Worm (Caenorhabditis elegans) whole organism, late embryonic: ENCODE results near the gene tars-1.

Experiments used
- F13H6.1 ChIP-seq: sonication (generic microtip); optimal IDR thresholded peaks from 2 replicates; lab custom pipeline; 2016; ENCODE audit warnings: missing genetic modification characterization, missing compliant biosample characterization
- K02D7.2 ChIP-seq: sonication (generic microtip); optimal IDR thresholded peaks from 2 replicates; lab custom pipeline; 2017; ENCODE audit warnings: mild to moderate bottlenecking, missing genetic modification characterization, missing compliant biosample characterization
- ahr-1 ChIP-seq: sonication (generic microtip); optimal IDR thresholded peaks from 2 replicates; lab custom pipeline; 2016; ENCODE audit warnings: missing genetic modification characterization, missing compliant biosample characterization
- ceh-18 ChIP-seq: sonication (generic microtip); optimal IDR thresholded peaks from 2 replicates; lab custom pipeline; 2016; ENCODE audit warnings: missing genetic modification characterization, missing compliant biosample characterization
- ceh-24 ChIP-seq: sonication (generic microtip); optimal IDR thresholded peaks from 2 replicates; lab custom pipeline; 2016; ENCODE audit warnings: mild to moderate bottlenecking, missing genetic modification characterization, missing compliant biosample characterization
- ceh-30 ChIP-seq: fragments of 150-350 bp; optimal IDR thresholded peaks from 2 replicates; lab custom pipeline; 2014; ENCODE audit warnings: missing biosample characterization, missing genetic modification characterization
- ceh-34 ChIP-seq: sonication (generic microtip); optimal IDR thresholded peaks from 2 replicates; lab custom pipeline; 2016; ENCODE audit warnings: mild to moderate bottlenecking, missing genetic modification characterization, missing compliant biosample characterization
- ceh-45 ChIP-seq: fragments of 200-800 bp; sonication (Bioruptor generic); IDR thresholded peaks from 2 replicates; pipeline ENCODE4 v1.3.6; 2022; ENCODE audit warnings: missing genetic modification reagents, missing genetic modification characterization, missing compliant biosample characterization
- ceh-48 ChIP-seq: sonication (generic microtip); optimal IDR thresholded peaks from 2 replicates; lab custom pipeline; 2016; ENCODE audit warnings: missing genetic modification characterization, inconsistent platforms, missing compliant biosample characterization
- ceh-9 ChIP-seq: sonication (generic microtip); optimal IDR thresholded peaks from 2 replicates; lab custom pipeline; 2016; ENCODE audit warnings: mild to moderate bottlenecking, missing genetic modification characterization, inconsistent platforms, missing compliant biosample characterization
- elt-2 ChIP-seq: sonication (generic microtip); optimal IDR thresholded peaks from 2 replicates; lab custom pipeline; 2016; ENCODE audit warnings: missing genetic modification reagents, missing genetic modification characterization, missing compliant biosample characterization
- ets-4 ChIP-seq: sonication (generic microtip); optimal IDR thresholded peaks from 2 replicates; lab custom pipeline; 2016; ENCODE audit warnings: missing genetic modification characterization, missing compliant biosample characterization
- hlh-13 ChIP-seq: fragments of 200-800 bp; sonication (Bioruptor generic); optimal IDR thresholded peaks from 2 replicates; lab custom pipeline; 2018; ENCODE audit warnings: mild to moderate bottlenecking, missing genetic modification characterization, missing compliant biosample characterization
- hlh-15 ChIP-seq: sonication (generic microtip); optimal IDR thresholded peaks from 2 replicates; lab custom pipeline; 2016; ENCODE audit warnings: missing genetic modification characterization, missing compliant biosample characterization
- hlh-30 ChIP-seq: sonication (generic microtip); optimal IDR thresholded peaks from 2 replicates; lab custom pipeline; 2017; ENCODE audit warnings: antibody characterized with exemption, missing genetic modification characterization, missing compliant biosample characterization; ENCODE audit not compliant: insufficient read depth
- lin-11 ChIP-seq: fragments of 200-800 bp; sonication (Bioruptor generic); optimal IDR thresholded peaks from 2 replicates; lab custom pipeline; 2018; ENCODE audit warnings: mild to moderate bottlenecking, missing genetic modification characterization, missing compliant biosample characterization
- madf-2 ChIP-seq: sonication (generic microtip); optimal IDR thresholded peaks from 2 replicates; lab custom pipeline; 2017; ENCODE audit warnings: missing genetic modification characterization, missing compliant biosample characterization
- nfya-1 ChIP-seq: sonication (generic microtip); optimal IDR thresholded peaks from 2 replicates; lab custom pipeline; 2017; ENCODE audit warnings: missing genetic modification characterization, mild to moderate bottlenecking, missing compliant biosample characterization, antibody characterized with exemption, moderate library complexity
- nhr-232 ChIP-seq: sonication (generic microtip); optimal IDR thresholded peaks from 2 replicates; lab custom pipeline; 2016; ENCODE audit warnings: missing genetic modification characterization, missing compliant biosample characterization
- pag-3 ChIP-seq: sonication (generic microtip); optimal IDR thresholded peaks from 2 replicates; lab custom pipeline; 2016; ENCODE audit warnings: missing compliant biosample characterization, missing genetic modification characterization, borderline replicate concordance
- pat-9 ChIP-seq: fragments of 200-800 bp; sonication (Bioruptor generic); optimal IDR thresholded peaks from 2 replicates; lab custom pipeline; 2018; ENCODE audit warnings: mild to moderate bottlenecking, missing genetic modification characterization, moderate library complexity, missing compliant biosample characterization
- ref-2 ChIP-seq: sonication (generic microtip); optimal IDR thresholded peaks from 2 replicates; lab custom pipeline; 2016; ENCODE audit warnings: missing genetic modification characterization, missing compliant biosample characterization
- rnt-1 ChIP-seq: sonication (generic microtip); optimal IDR thresholded peaks from 2 replicates; lab custom pipeline; 2016; ENCODE audit warnings: missing genetic modification characterization, missing compliant biosample characterization
- sdc-2 ChIP-seq: sonication (generic microtip); optimal IDR thresholded peaks from 2 replicates; lab custom pipeline; 2016; ENCODE audit warnings: missing genotype, missing genetic modification characterization, missing compliant biosample characterization
- sox-4 ChIP-seq: sonication (generic microtip); optimal IDR thresholded peaks from 2 replicates; lab custom pipeline; 2017; ENCODE audit warnings: mild to moderate bottlenecking, missing genetic modification characterization, inconsistent platforms, missing compliant biosample characterization
- unc-42 ChIP-seq: sonication (generic microtip); optimal IDR thresholded peaks from 2 replicates; lab custom pipeline; 2016; ENCODE audit warnings: missing genotype, missing genetic modification characterization, missing compliant biosample characterization
- zip-5 ChIP-seq: sonication (generic microtip); optimal IDR thresholded peaks from 2 replicates; lab custom pipeline; 2016; ENCODE audit warnings: missing genetic modification characterization, missing compliant biosample characterization
- ztf-16 ChIP-seq: sonication (generic microtip); optimal IDR thresholded peaks from 2 replicates; lab custom pipeline; 2017; ENCODE audit warnings: missing genetic modification characterization, missing compliant biosample characterization

The tars-1 gene

DNA sequence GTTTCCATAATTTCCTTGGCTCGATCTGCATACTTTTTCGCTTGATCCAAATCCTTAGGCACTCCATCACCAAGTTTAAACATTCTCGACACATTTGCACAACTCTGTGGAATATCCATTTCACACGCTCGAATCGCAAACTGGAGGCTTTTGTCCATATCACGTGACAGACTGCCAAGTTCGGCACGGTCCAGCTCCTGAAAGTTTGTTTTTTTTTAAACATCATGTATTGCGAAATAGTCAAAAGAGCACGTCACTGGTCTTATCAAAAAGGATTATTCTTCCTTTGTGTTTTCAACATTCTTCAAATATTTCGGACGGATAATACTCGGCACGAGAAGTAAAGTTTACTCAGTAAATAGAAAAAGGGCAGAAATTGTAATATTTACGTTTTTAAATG, 46.2 kb downstream of the tars-1 start:
- TF ChIP-seq hlh-30 (tag; lab: Kevin White, UChicago) = peak; percentile 49
- no peak for TF ChIP-seq ceh-18 (tag; lab: Kevin White, UChicago)
- TF ChIP-seq, all 69 proteins: peak for 1

DNA sequence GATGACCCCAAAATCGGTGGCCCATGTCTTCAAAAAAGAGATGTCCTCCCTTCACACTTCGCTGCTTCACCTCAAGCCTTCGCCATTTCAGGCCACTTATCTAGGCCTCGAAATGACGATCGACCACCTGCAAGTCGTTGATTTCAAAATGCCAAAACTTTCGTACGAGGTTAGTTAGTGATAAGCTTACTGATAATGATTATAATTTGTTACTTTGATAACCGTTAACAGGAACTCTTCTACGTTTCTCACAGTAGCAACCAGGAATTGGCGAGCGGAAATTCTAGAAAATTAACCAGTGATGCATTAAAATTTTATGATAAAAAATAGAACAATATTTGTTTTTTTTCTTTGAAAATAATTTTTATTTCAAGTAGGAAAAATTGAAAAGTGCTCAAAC, 48.6 kb downstream of the tars-1 start:
- TF ChIP-seq elt-2 (tag; lab: Kevin White, UChicago) (no peak), ref-2 (tag; lab: Kevin White, UChicago) (no peak), hlh-15 (tag; lab: Kevin White, UChicago) (no peak)
- TF ChIP-seq, all 69 proteins: peak for 0

DNA sequence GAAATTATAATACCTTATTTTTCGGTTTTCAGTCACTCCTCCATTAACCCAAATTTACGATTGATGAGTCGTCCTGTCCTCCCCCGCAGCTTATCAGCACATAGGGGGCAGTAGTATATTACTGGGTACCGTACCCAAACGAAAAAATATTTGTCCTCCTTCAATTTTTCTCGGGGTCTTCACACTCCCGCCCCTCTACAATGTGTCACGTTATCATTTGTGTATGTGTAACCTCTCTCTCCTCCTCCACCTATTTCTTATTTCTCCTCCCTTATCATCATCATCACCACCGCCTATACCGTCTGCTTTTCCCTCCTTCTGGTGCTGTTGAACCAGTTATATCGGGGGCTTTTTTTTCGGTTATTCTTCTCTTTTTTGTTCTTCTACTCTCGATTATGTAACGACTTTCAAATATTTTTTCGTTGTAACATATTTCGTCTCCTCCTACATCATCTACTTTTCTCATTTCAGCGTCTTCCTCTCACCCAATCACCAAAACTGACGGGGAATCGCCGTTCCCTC, 49.1 kb downstream of the tars-1 start, which contains the start of gene ghi-1:
Gene ghi-1, plus strand, starts transcription at position 472 of the 522 bp plus-strand sequence.
- TF ChIP-seq pag-3 (tag; lab: Kevin White, UChicago) = no peak
- peak; percentile 9 for TF ChIP-seq elt-2 (tag; lab: Kevin White, UChicago)

DNA sequence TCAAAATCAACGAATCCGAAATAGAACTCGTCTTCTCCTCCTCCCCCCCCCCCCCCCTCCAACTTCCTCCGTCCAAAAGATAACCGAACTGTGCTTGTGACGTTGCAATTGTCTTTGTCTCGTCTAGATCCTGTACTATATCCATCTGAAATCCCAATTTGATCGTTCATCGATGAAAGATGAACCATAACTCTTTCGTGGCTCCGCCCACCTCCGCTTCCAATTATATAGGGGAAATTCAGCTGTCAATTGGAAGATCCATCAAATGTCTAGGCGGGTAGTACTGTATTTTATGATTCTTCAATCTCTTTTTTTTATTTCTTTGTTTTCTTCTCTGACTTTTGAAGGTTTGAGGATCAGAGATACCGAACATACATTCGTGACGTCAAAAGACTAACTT, 50.1 kb downstream of the tars-1 start:
- TF ChIP-seq ceh-48 (tag; lab: Kevin White, UChicago) (no peak), hlh-30 (tag; lab: Kevin White, UChicago) (no peak), ceh-45 (GFP tag; lab: Robert Waterston, UW) (no peak)

DNA sequence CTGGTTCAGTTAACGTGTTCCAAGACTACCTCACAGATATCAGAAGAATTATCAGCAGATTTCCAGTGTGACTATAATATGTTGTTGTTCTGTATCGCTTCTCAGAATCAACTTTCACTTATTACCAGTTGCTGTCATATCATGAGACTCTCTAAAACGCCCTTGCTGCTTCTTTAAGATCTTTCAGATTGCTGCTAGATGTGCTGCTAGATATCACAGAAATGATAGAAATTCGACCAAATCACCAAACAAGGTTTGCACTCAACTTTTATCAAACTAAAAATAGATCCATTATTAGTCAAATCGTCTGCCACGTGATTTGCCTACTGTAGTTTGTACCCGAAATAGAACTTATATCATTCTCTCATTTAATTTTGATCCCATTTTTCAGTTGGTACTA, 50.9 kb downstream of the tars-1 start:
- TF ChIP-seq nhr-232 (tag; lab: Kevin White, UChicago) (no peak), zip-5 (tag; lab: Kevin White, UChicago) (no peak), F13H6.1 (no peak), ceh-45 (GFP tag; lab: Robert Waterston, UW) (no peak), ceh-9 (no peak), ceh-18 (tag; lab: Kevin White, UChicago) (no peak), K02D7.2 (tag; lab: Kevin White, UChicago) (no peak), lin-11 (no peak), sdc-2 (no peak), unc-42 (tag; lab: Kevin White, UChicago) (no peak)
- TF ChIP-seq, all 69 proteins: peak for 0

DNA sequence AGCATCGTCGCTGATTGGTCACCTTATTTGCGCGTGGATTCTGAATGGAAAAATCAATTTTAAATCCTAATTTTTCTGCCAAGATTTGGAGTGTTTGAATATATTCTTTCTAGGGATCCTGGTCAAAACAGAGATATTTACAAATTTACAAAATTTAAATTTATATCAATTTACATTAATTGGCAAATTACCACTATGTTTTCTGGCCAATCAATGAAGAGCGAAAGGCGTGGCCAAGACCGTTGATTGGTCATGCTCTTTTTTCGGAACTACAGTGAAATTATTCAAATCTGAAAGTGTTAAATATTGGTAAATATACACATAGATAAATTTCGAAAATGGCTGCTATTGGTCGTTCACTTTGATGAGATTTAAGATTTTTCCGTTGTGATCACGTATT, 52.7 kb downstream of the tars-1 start:
- peak; percentile 51 for TF ChIP-seq nfya-1
- no peak for TF ChIP-seq ceh-30 (tag; lab: Kevin White, UChicago)
- TF ChIP-seq, all 69 proteins: peak for 1

DNA sequence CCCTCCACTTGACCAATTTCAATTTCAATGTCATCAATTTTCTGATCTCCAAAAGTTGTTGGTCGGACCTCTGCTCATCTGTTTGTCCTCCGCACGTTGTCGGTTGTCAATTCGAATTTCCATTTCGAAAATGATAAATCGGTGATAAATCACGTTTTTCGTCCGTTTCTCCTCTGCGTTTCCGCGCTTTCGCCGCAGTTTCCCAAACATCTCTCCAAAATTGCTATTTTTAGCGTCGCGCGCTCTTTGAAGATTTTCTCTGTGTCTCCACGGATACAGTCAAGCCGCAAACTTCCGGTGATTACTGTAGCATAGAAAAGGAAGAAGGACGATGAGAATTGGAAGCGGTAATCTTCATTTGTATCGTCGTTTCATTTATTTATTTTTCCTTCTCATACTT, 53.4 kb downstream of the tars-1 start:
- no peak for TF ChIP-seq ceh-24
- TF ChIP-seq hlh-13 (GFP tag; lab: Kevin White, UChicago) = no peak
- TF ChIP-seq rnt-1 (tag; lab: Kevin White, UChicago) = no peak
- no peak for TF ChIP-seq sox-4 (tag; lab: Kevin White, UChicago)
- no peak for TF ChIP-seq ceh-34 (tag; lab: Kevin White, UChicago)
- TF ChIP-seq ztf-16 (tag; lab: Kevin White, UChicago) = no peak
- TF ChIP-seq madf-2 (tag; lab: Kevin White, UChicago) = no peak
- TF ChIP-seq ets-4 (tag; lab: Kevin White, UChicago) = no peak
- no peak for TF ChIP-seq pag-3 (tag; lab: Kevin White, UChicago)
- no peak for TF ChIP-seq ahr-1 (tag; lab: Kevin White, UChicago)
- no peak for TF ChIP-seq pat-9 (tag; lab: Kevin White, UChicago)
- TF ChIP-seq unc-42 (tag; lab: Kevin White, UChicago) = no peak
- no peak for TF ChIP-seq hlh-15 (tag; lab: Kevin White, UChicago)
- TF ChIP-seq, all 69 proteins: peak for 0
